Fruit fly (Drosophila melanogaster) whole organism, embryonic: ENCODE data around the gene Prosbeta4R1.

Experiments used
- C15 ChIP-seq: fragments of 200-800 bp; sonication (Bioruptor generic); IDR thresholded peaks from 3 replicates; pipeline ENCODE4 v1.3.6; 2022; ENCODE audit warnings: missing biosample characterization, missing genetic modification characterization
- CG11085 ChIP-seq: fragments of 200-800 bp; sonication (Bioruptor generic); IDR thresholded peaks from 2 replicates; pipeline ENCODE4 v1.3.6; 2022; ENCODE audit warnings: missing biosample characterization, missing genetic modification characterization
- CG12155 ChIP-seq: fragments of 200-800 bp; sonication (Bioruptor generic); optimal IDR thresholded peaks from 3 replicates; lab custom pipeline; 2016; ENCODE audit warnings: missing biosample characterization, missing genetic modification characterization
- CG13123 ChIP-seq: fragments of 200-800 bp; sonication (Bioruptor generic); optimal IDR thresholded peaks from 2 replicates; lab custom pipeline; 2016; ENCODE audit warnings: missing biosample characterization, missing genetic modification characterization
- CG15601 ChIP-seq: fragments of 200-800 bp; sonication (Bioruptor generic); optimal IDR thresholded peaks from 3 replicates; lab custom pipeline; 2019; ENCODE audit warnings: missing biosample characterization, mild to moderate bottlenecking, missing genetic modification characterization, moderate library complexity
- CG16813 ChIP-seq: fragments of 200-800 bp; sonication (Bioruptor generic); IDR thresholded peaks from 3 replicates; pipeline ENCODE4 v1.3.6; 2022; ENCODE audit warnings: missing biosample characterization, missing genetic modification characterization; ENCODE audit not compliant: partially characterized antibody
- CG16863 ChIP-seq: fragments of 200-800 bp; sonication (Bioruptor generic); optimal IDR thresholded peaks from 3 replicates; lab custom pipeline; 2016; ENCODE audit warnings: missing biosample characterization, missing genetic modification characterization
- CG17802 ChIP-seq: fragments of 200-800 bp; sonication (Bioruptor generic); optimal IDR thresholded peaks from 2 replicates; lab custom pipeline; 2018; ENCODE audit warnings: missing biosample characterization, mild to moderate bottlenecking, missing genetic modification characterization, moderate library complexity
- CG18599 ChIP-seq: fragments of 200-800 bp; sonication (Bioruptor generic); optimal IDR thresholded peaks from 3 replicates; lab custom pipeline; 2017; ENCODE audit warnings: missing biosample characterization, missing genetic modification characterization, mild to moderate bottlenecking, moderate library complexity, missing genetic modification reagents
- CG2116 ChIP-seq: fragments of 200-800 bp; sonication (Bioruptor generic); optimal IDR thresholded peaks from 3 replicates; lab custom pipeline; 2018; ENCODE audit warnings: missing biosample characterization, mild to moderate bottlenecking, missing genetic modification characterization
- CG2712 ChIP-seq: fragments of 200-800 bp; optimal IDR thresholded peaks from 3 replicates; lab custom pipeline; 2019; ENCODE audit warnings: missing biosample characterization, mild to moderate bottlenecking, missing genetic modification characterization, moderate library complexity
- CG30431 ChIP-seq: fragments of 200-800 bp; sonication (Bioruptor generic); optimal IDR thresholded peaks from 2 replicates; lab custom pipeline; 2017; ENCODE audit warnings: missing biosample characterization, missing genetic modification characterization
- CG32767 ChIP-seq: fragments of 200-800 bp; sonication (Bioruptor generic); IDR thresholded peaks from 2 replicates; pipeline ENCODE4 v1.3.6; 2022; ENCODE audit warnings: missing biosample characterization, missing genetic modification characterization
- CG3281 ChIP-seq: fragments of 200-800 bp; sonication (Bioruptor generic); optimal IDR thresholded peaks from 3 replicates; lab custom pipeline; 2017; ENCODE audit warnings: missing biosample characterization, mild to moderate bottlenecking, missing genetic modification characterization
- CG3407 ChIP-seq: fragments of 200-800 bp; sonication (Bioruptor generic); optimal IDR thresholded peaks from 2 replicates; lab custom pipeline; 2018; ENCODE audit warnings: missing biosample characterization, mild to moderate bottlenecking, missing genetic modification characterization
- CG34422 ChIP-seq: fragments of 200-800 bp; sonication (Bioruptor generic); IDR thresholded peaks from 3 replicates; pipeline ENCODE4 v1.3.6; 2022; ENCODE audit warnings: missing biosample characterization, missing genetic modification characterization
- CG4424 ChIP-seq: fragments of 200-800 bp; sonication (Bioruptor generic); optimal IDR thresholded peaks from 3 replicates; lab custom pipeline; 2016; ENCODE audit warnings: missing biosample characterization, missing genetic modification characterization
- CG8281 ChIP-seq: fragments of 200-800 bp; sonication (Bioruptor generic); optimal IDR thresholded peaks from 2 replicates; lab custom pipeline; 2018; ENCODE audit warnings: missing biosample characterization, mild to moderate bottlenecking, missing genetic modification characterization, moderate library complexity
- CG8924 ChIP-seq: fragments of 200-800 bp; optimal IDR thresholded peaks from 3 replicates; lab custom pipeline; 2019; ENCODE audit warnings: missing biosample characterization, mild to moderate bottlenecking, missing genetic modification characterization, moderate library complexity
- Dad ChIP-seq: fragments of 200-800 bp; sonication (Bioruptor generic); optimal IDR thresholded peaks from 3 replicates; lab custom pipeline; 2016; ENCODE audit warnings: missing biosample characterization, missing genetic modification characterization
- Deaf1 ChIP-seq: fragments of 200-800 bp; optimal IDR thresholded peaks from 3 replicates; lab custom pipeline; 2019; ENCODE audit warnings: missing biosample characterization, mild to moderate bottlenecking, missing genetic modification characterization, moderate library complexity
- Dip3 ChIP-seq: fragments of 200-800 bp; sonication (Bioruptor generic); optimal IDR thresholded peaks from 3 replicates; lab custom pipeline; 2016; ENCODE audit warnings: missing biosample characterization, missing genetic modification characterization
- Doc2 ChIP-seq: fragments of 200-800 bp; sonication (Bioruptor generic); IDR thresholded peaks from 2 replicates; pipeline ENCODE4 v1.3.6; 2022; ENCODE audit warnings: missing biosample characterization, missing genetic modification characterization
- GATAe ChIP-seq: fragments of 200-800 bp; sonication (Bioruptor generic); conservative IDR thresholded peaks from 2 replicates; pipeline ENCODE4 v1.3.6; 2022; ENCODE audit warnings: missing biosample characterization, missing genetic modification characterization
- Med ChIP-seq: fragments of 200-800 bp; sonication (Bioruptor generic); peaks from one replicate; lab custom pipeline; 2016; ENCODE audit warnings: missing biosample characterization, missing genetic modification characterization, mild to moderate bottlenecking, inconsistent platforms, moderate library complexity
- Mrtf ChIP-seq: fragments of 200-800 bp; sonication (Bioruptor generic); IDR thresholded peaks from 3 replicates; pipeline ENCODE4 v1.3.6; 2022; ENCODE audit warnings: missing biosample characterization, missing genetic modification characterization
- NC2β ChIP-seq: fragments of 200-800 bp; sonication (Bioruptor generic); optimal IDR thresholded peaks from 2 replicates; lab custom pipeline; 2016; ENCODE audit warnings: missing biosample characterization, missing genetic modification characterization
- Poxn ChIP-seq: fragments of 200-800 bp; sonication (Bioruptor generic); IDR thresholded peaks from 2 replicates; pipeline ENCODE4 v1.3.6; 2022; ENCODE audit warnings: missing biosample characterization, missing genetic modification characterization
- al ChIP-seq: fragments of 200-800 bp; sonication (Bioruptor generic); IDR thresholded peaks from 2 replicates; pipeline ENCODE4 v1.3.6; 2022; ENCODE audit warnings: missing biosample characterization, missing genetic modification characterization
- amos ChIP-seq: fragments of 200-800 bp; sonication (Bioruptor generic); IDR thresholded peaks from 2 replicates; pipeline ENCODE4 v1.3.6; 2022; ENCODE audit warnings: missing biosample characterization, missing genetic modification characterization; ENCODE audit not compliant: partially characterized antibody
- ato ChIP-seq: fragments of 200-800 bp; sonication (Bioruptor generic); IDR thresholded peaks from 2 replicates; pipeline ENCODE4 v1.3.6; 2022; ENCODE audit warnings: missing biosample characterization, missing genetic modification characterization; ENCODE audit not compliant: partially characterized antibody
- bcd ChIP-seq: fragments of 200-800 bp; sonication (Bioruptor generic); optimal IDR thresholded peaks from 2 replicates; lab custom pipeline; 2017; ENCODE audit warnings: missing biosample characterization, mild to moderate bottlenecking, missing genetic modification characterization
- cas ChIP-seq: fragments of 200-800 bp; sonication (Bioruptor generic); IDR thresholded peaks from 2 replicates; pipeline ENCODE4 v1.3.6; 2022; ENCODE audit warnings: missing biosample characterization, missing genetic modification characterization
- cg ChIP-seq: fragments of 200-800 bp; sonication (Bioruptor generic); optimal IDR thresholded peaks from 3 replicates; lab custom pipeline; 2019; ENCODE audit warnings: missing biosample characterization, mild to moderate bottlenecking, missing genetic modification characterization, moderate library complexity
- chinmo ChIP-seq: fragments of 200-800 bp; sonication (Bioruptor generic); IDR thresholded peaks from 4 replicates; pipeline ENCODE4 v1.3.6; 2022; ENCODE audit warnings: missing biosample characterization, missing genetic modification characterization; ENCODE audit not compliant: partially characterized antibody
- dm ChIP-seq: fragments of 200-800 bp; sonication (Bioruptor generic); optimal IDR thresholded peaks from 3 replicates; lab custom pipeline; 2016; ENCODE audit warnings: missing biosample characterization, missing genetic modification characterization
- ems ChIP-seq: fragments of 200-800 bp; sonication (Bioruptor generic); optimal IDR thresholded peaks from 3 replicates; lab custom pipeline; 2016; ENCODE audit warnings: missing biosample characterization, missing genetic modification characterization
- exex ChIP-seq: fragments of 200-800 bp; sonication (Bioruptor generic); optimal IDR thresholded peaks from 4 replicates; lab custom pipeline; 2018; ENCODE audit warnings: missing biosample characterization, mild to moderate bottlenecking, missing genetic modification characterization, moderate library complexity
- fu2 ChIP-seq: fragments of 200-800 bp; sonication (Bioruptor generic); optimal IDR thresholded peaks from 2 replicates; lab custom pipeline; 2016; ENCODE audit warnings: missing biosample characterization, missing genetic modification characterization
- gcm ChIP-seq: fragments of 200-800 bp; sonication (Bioruptor generic); optimal IDR thresholded peaks from 2 replicates; lab custom pipeline; 2019; ENCODE audit warnings: missing biosample characterization, mild to moderate bottlenecking, missing genetic modification characterization, moderate library complexity
- hkb ChIP-seq, 2 experiments: fragments of 200-800 bp in 1 of 2; fragments of >200 bp in 1 of 2; sonication (Bioruptor generic) in 1 of 2; IDR thresholded peaks in 1 of 2; optimal IDR thresholded peaks in 1 of 2; 2 replicates each; pipeline versions ENCODE4 v1.3.6 to Lab custom; 2017 to 2022; ENCODE audit warnings: missing biosample characterization in 1 of 2, missing genetic modification characterization in 1 of 2
- hth ChIP-seq: fragments of >200 bp; optimal IDR thresholded peaks from 2 replicates; lab custom pipeline; 2017; ENCODE audit warnings: inconsistent platforms
- lilli ChIP-seq: fragments of 200-800 bp; sonication (Bioruptor generic); optimal IDR thresholded peaks from 3 replicates; lab custom pipeline; 2016; ENCODE audit warnings: missing biosample characterization, missing genetic modification characterization
- phol ChIP-seq: fragments of 200-800 bp; sonication (Bioruptor generic); optimal IDR thresholded peaks from 3 replicates; lab custom pipeline; 2018; ENCODE audit warnings: missing biosample characterization, mild to moderate bottlenecking, missing genetic modification characterization, moderate library complexity
- ranshi ChIP-seq: fragments of 200-800 bp; sonication (Bioruptor generic); IDR thresholded peaks from 2 replicates; pipeline ENCODE4 v1.3.6; 2022; ENCODE audit warnings: missing biosample characterization, missing genetic modification characterization
- repo ChIP-seq: fragments of 200-800 bp; sonication (Bioruptor generic); optimal IDR thresholded peaks from 2 replicates; lab custom pipeline; 2016; ENCODE audit warnings: missing biosample characterization, missing genetic modification characterization
- rib ChIP-seq: fragments of 200-800 bp; sonication (Bioruptor generic); IDR thresholded peaks from 2 replicates; pipeline ENCODE4 v1.3.6; 2022; ENCODE audit warnings: missing biosample characterization, missing genetic modification characterization
- slbo ChIP-seq: fragments of 200-800 bp; sonication (Bioruptor generic); IDR thresholded peaks from 2 replicates; pipeline ENCODE4 v1.3.6; 2022; ENCODE audit warnings: missing biosample characterization, missing genetic modification characterization
- tup ChIP-seq: fragments of 200-800 bp; sonication (Bioruptor generic); optimal IDR thresholded peaks from 2 replicates; lab custom pipeline; 2016; ENCODE audit warnings: missing biosample characterization, mild to moderate bottlenecking, missing genetic modification characterization, moderate library complexity
- unc-4 ChIP-seq: fragments of 200-800 bp; sonication (Bioruptor generic); IDR thresholded peaks from 2 replicates; pipeline ENCODE4 v1.3.6; 2022; ENCODE audit warnings: missing biosample characterization, missing genetic modification characterization; ENCODE audit not compliant: partially characterized antibody
- zfh1 ChIP-seq: fragments of 200-800 bp; sonication (Bioruptor generic); IDR thresholded peaks from 3 replicates; pipeline ENCODE4 v1.3.6; 2022; ENCODE audit warnings: missing biosample characterization, missing genetic modification characterization

Prosbeta4R1 gene

DNA sequence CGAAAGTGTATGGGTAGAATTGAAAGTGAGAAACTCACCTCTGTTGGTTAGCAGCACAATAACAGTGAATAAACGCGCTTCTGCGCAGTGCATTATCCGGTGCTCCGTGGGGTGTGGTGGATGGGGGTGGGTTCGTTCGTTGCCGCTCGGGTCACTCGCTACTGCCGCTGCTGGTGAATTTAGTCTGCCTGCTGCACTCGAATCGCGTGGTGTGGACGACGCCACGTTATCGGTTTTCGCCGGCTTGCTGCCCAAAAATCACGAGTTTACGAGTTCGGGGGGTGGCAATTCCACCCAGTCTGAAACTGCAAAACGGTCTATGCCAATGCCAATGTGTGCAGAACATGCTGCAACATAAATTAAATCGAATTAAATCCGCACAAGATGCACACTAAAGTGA lies 24.7 kb downstream of the Prosbeta4R1 start, which contains the start of gene Tmtc1:
Tmtc1 (plus strand) TSS at position 182 of the 400 bp plus-strand sequence.
- TF ChIP-seq Deaf1 = peak; percentile 93
- TF ChIP-seq cg = no peak
- TF ChIP-seq Dad (GFP tag; lab: Kevin White, UChicago) = no peak
- no peak for TF ChIP-seq phol (tag; lab: Kevin White, UChicago)
- TF ChIP-seq CG16813 (GFP tag; lab: Robert Waterston, UW) = no peak
- no peak for TF ChIP-seq unc-4 (GFP tag; lab: Robert Waterston, UW)
- TF ChIP-seq dm = no peak
- no peak for TF ChIP-seq tup (GFP tag; lab: Kevin White, UChicago)
- TF ChIP-seq fu2 (GFP tag; lab: Kevin White, UChicago) = no peak
- no peak for TF ChIP-seq ranshi
- no peak for TF ChIP-seq CG3407 (GFP tag; lab: Kevin White, UChicago)
- no peak for TF ChIP-seq CG11085 (GFP tag; lab: Robert Waterston, UW)
- TF ChIP-seq CG15601 (tag; lab: Kevin White, UChicago) = no peak
- peak; percentile 38; the same call in 1 of the 2 replicates for TF ChIP-seq amos (GFP tag; lab: Robert Waterston, UW)
- TF ChIP-seq gcm = no peak
- TF ChIP-seq lilli (GFP tag; lab: Kevin White, UChicago) = no peak
- no peak for TF ChIP-seq Doc2 (GFP tag; lab: Robert Waterston, UW)
- TF ChIP-seq CG13123 (GFP tag; lab: Kevin White, UChicago) = no peak
- TF ChIP-seq hkb (optimal IDR thresholded peaks at IDR 0.05; lab: Kevin White, UChicago) = no peak
- no peak for TF ChIP-seq hkb (GFP tag; IDR thresholded peaks at IDR 0.05; lab: Robert Waterston, UW)
- no peak for TF ChIP-seq hth
- TF ChIP-seq CG8281 (tag; lab: Kevin White, UChicago) = no peak
- 0 out of 4 replicates have a peak, but pooled peaks have one; percentile 19 for TF ChIP-seq chinmo
- 0 out of 3 replicates have a peak, but pooled peaks have one; percentile 10 for TF ChIP-seq zfh1 (GFP tag; lab: Robert Waterston, UW)
- TF ChIP-seq CG17802 (tag; lab: Kevin White, UChicago) = no peak
- TF ChIP-seq repo = no peak
- TF ChIP-seq ato = no peak
- TF ChIP-seq CG4424 = no peak
- no peak for TF ChIP-seq exex (tag; lab: Kevin White, UChicago)
- no peak for TF ChIP-seq Poxn
- TF ChIP-seq CG3281 = no peak
- TF ChIP-seq CG2712 (tag; lab: Kevin White, UChicago) = no peak
- TF ChIP-seq CG16863 (GFP tag; lab: Kevin White, UChicago) = no peak
- no peak for TF ChIP-seq cas
- TF ChIP-seq CG8924 (tag; lab: Kevin White, UChicago) = no peak
- no peak for TF ChIP-seq CG2116 (GFP tag; lab: Kevin White, UChicago)
- TF ChIP-seq CG12155 (GFP tag; lab: Kevin White, UChicago) = peak; percentile 74
- no peak for TF ChIP-seq bcd (GFP tag; lab: Kevin White, UChicago)
- TF ChIP-seq Dip3 = no peak
- no peak for TF ChIP-seq rib
- peak; percentile 8; the same call in 1 of the 3 replicates for TF ChIP-seq CG34422
- no peak for TF ChIP-seq ems (GFP tag; lab: Kevin White, UChicago)
- TF ChIP-seq CG32767 = no peak
- TF ChIP-seq C15 = no peak
- TF ChIP-seq CG18599 = no peak
- no peak for TF ChIP-seq NC2β
- peak; percentile 44 for TF ChIP-seq Med
- TF ChIP-seq GATAe (GFP tag; lab: Robert Waterston, UW) = no peak
- no peak for TF ChIP-seq Mrtf (GFP tag; lab: Robert Waterston, UW)
- no peak for TF ChIP-seq CG30431 (GFP tag; lab: Kevin White, UChicago)
- TF ChIP-seq slbo (GFP tag; lab: Robert Waterston, UW) = 0 out of 2 replicates have a peak, but pooled peaks have one; percentile 13
- no peak for TF ChIP-seq al
